Worm (Caenorhabditis elegans): ENCODE measurements around the gene F15H10.10.

DNA sequence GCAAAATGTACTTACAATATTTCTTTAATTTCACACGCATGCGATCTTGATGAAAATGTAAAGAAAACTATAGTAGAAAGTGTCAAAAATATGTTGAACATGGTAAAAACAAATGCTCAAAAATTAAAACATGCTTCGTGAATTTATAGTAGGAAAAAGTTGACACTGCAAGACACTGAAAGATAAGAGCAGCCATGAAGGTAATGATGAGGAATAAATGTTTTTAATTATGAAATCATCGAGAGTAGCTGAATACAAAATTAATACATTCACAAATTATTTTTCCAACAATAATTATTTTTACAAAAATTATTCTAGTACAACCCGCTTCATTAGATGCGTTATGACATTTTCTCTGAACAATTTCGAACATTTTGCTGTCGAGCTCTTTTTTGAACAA, at the start of gene F15H10.10:
- no peak for TF ChIP-seq pqm-1 (tag; optimal IDR thresholded peaks at IDR 0.05)
- TF ChIP-seq ceh-34 (tag; optimal IDR thresholded peaks at IDR 0.05), result no peak
- no peak for TF ChIP-seq nfya-1 (tag; optimal IDR thresholded peaks at IDR 0.05)
- no peak for TF ChIP-seq K09A11.1 (tag; optimal IDR thresholded peaks at IDR 0.05; ENCODE audit: insufficient read depth)
- no peak for TF ChIP-seq pha-4 (tag; optimal IDR thresholded peaks at IDR 0.05)
- TF ChIP-seq rnt-1 (tag; optimal IDR thresholded peaks at IDR 0.05), result no peak
- TF ChIP-seq ttx-3 (tag; optimal IDR thresholded peaks at IDR 0.05), result no peak
- TF ChIP-seq elt-2 (tag; optimal IDR thresholded peaks at IDR 0.05), result no peak
- no peak for TF ChIP-seq odd-2 (tag; optimal IDR thresholded peaks at IDR 0.05)
- TF ChIP-seq ceh-9 (tag; optimal IDR thresholded peaks at IDR 0.05), result no peak
- TF ChIP-seq unc-86 (tag; optimal IDR thresholded peaks at IDR 0.05), result no peak
- TF ChIP-seq ama-1 (optimal IDR thresholded peaks at IDR 0.05), result no peak
- TF ChIP-seq sox-4 (tag; optimal IDR thresholded peaks at IDR 0.05), result no peak
